Worm (Caenorhabditis elegans): ENCODE measurements around the gene rbc-2.

The rbc-2 gene

ce11 chrIII:2501377-2502019 lies 27.0 kb downstream of the rbc-2 start:
- peak; percentile 38; the same call in 1 of the 2 replicates for TF ChIP-seq pes-1 (GFP tag; IDR thresholded peaks at IDR 0.05)

- TF ChIP-seq flt-1 (GFP tag; IDR thresholded peaks at IDR 0.05) = 0 out of 2 replicates have a peak, but pooled peaks have one; percentile 18
Observed at ce11 chrIII:2500636-2501035, 27.9 kb downstream of the rbc-2 start.

ce11 chrIII:2499275-2499674 lies 29.2 kb downstream of the rbc-2 start:
- TF ChIP-seq flt-1 (GFP tag; IDR thresholded peaks at IDR 0.05) (peak; percentile 97), pes-1 (GFP tag; IDR thresholded peaks at IDR 0.05) (peak; percentile 89), tbx-37 (GFP tag; conservative IDR thresholded peaks at IDR 0.05) (peak; percentile 99), scrt-1 (GFP tag; IDR thresholded peaks at IDR 0.05) (peak; percentile 72; the same call in 1 of the 2 replicates), sea-1 (GFP tag; conservative IDR thresholded peaks at IDR 0.05) (peak; percentile 75; the same call in 1 of the 2 replicates), tbx-11 (GFP tag; IDR thresholded peaks at IDR 0.05) (peak; percentile 73; the same call in 1 of the 2 replicates)

ce11 chrIII:2497270-2498201 lies 31.0 kb downstream of the rbc-2 start:
- TF ChIP-seq scrt-1 (GFP tag; IDR thresholded peaks at IDR 0.05) (peak; percentile 76), pes-1 (GFP tag; IDR thresholded peaks at IDR 0.05) (peak; percentile 88), flt-1 (GFP tag; IDR thresholded peaks at IDR 0.05) (peak; percentile 92), tbx-11 (GFP tag; IDR thresholded peaks at IDR 0.05) (peak; percentile 87), sea-1 (GFP tag; conservative IDR thresholded peaks at IDR 0.05) (peak; percentile 87), tbx-37 (GFP tag; conservative IDR thresholded peaks at IDR 0.05) (peak; percentile 99)

- TF ChIP-seq ceh-36 (tag; optimal IDR thresholded peaks at IDR 0.05) = peak; percentile 33
- no peak for TF ChIP-seq flt-1 (GFP tag; IDR thresholded peaks at IDR 0.05)
- TF ChIP-seq hmbx-1 (tag; optimal IDR thresholded peaks at IDR 0.05) = no peak
- TF ChIP-seq aly-1 (tag; optimal IDR thresholded peaks at IDR 0.05) = no peak
Observed at ce11 chrIII:2487046-2487760, 41.3 kb downstream of the rbc-2 start, which contains the start of gene Y54F10AL.1. Y54F10AL.1 (plus strand) TSS chrIII:2487710.

- TF ChIP-seq tra-4 (tag; optimal IDR thresholded peaks at IDR 0.05) = no peak
- TF ChIP-seq ceh-36 (tag; optimal IDR thresholded peaks at IDR 0.05) = no peak
- TF ChIP-seq ama-1 (optimal IDR thresholded peaks at IDR 0.05) = no peak
- TF ChIP-seq pes-1 (GFP tag; IDR thresholded peaks at IDR 0.05) = no peak
- TF ChIP-seq ceh-13 (GFP tag; optimal IDR thresholded peaks at IDR 0.05) = no peak
- TF ChIP-seq flt-1 (GFP tag; IDR thresholded peaks at IDR 0.05) = no peak
- TF ChIP-seq B0310.2 (tag; optimal IDR thresholded peaks at IDR 0.05) = no peak
- no peak for TF ChIP-seq tbx-37 (GFP tag; conservative IDR thresholded peaks at IDR 0.05)
- no peak for TF ChIP-seq tbx-11 (GFP tag; IDR thresholded peaks at IDR 0.05)
- TF ChIP-seq F13C5.2 (tag; optimal IDR thresholded peaks at IDR 0.05) = no peak
- TF ChIP-seq hnd-1 (tag; optimal IDR thresholded peaks at IDR 0.05) = no peak
- no peak for TF ChIP-seq aly-1 (tag; optimal IDR thresholded peaks at IDR 0.05)
- no peak for TF ChIP-seq hmg-4 (GFP tag; optimal IDR thresholded peaks at IDR 0.05)
- TF ChIP-seq hmbx-1 (tag; optimal IDR thresholded peaks at IDR 0.05) = no peak
- no peak for TF ChIP-seq scrt-1 (GFP tag; IDR thresholded peaks at IDR 0.05)
- TF ChIP-seq sea-1 (GFP tag; conservative IDR thresholded peaks at IDR 0.05) = no peak
- no peak for TF ChIP-seq ets-7 (tag; optimal IDR thresholded peaks at IDR 0.05)
Observed at ce11 chrIII:2482754-2483153, 45.7 kb downstream of the rbc-2 start.

- TF ChIP-seq ets-7 (tag; optimal IDR thresholded peaks at IDR 0.05) = no peak
- no peak for TF ChIP-seq tbx-11 (GFP tag; IDR thresholded peaks at IDR 0.05)
- no peak for TF ChIP-seq hmbx-1 (tag; optimal IDR thresholded peaks at IDR 0.05)
- no peak for TF ChIP-seq tra-4 (tag; optimal IDR thresholded peaks at IDR 0.05)
- no peak for TF ChIP-seq F13C5.2 (tag; optimal IDR thresholded peaks at IDR 0.05)
- TF ChIP-seq pes-1 (GFP tag; IDR thresholded peaks at IDR 0.05) = no peak
- TF ChIP-seq aly-1 (tag; optimal IDR thresholded peaks at IDR 0.05) = no peak
- no peak for TF ChIP-seq hnd-1 (tag; optimal IDR thresholded peaks at IDR 0.05)
- TF ChIP-seq flt-1 (GFP tag; IDR thresholded peaks at IDR 0.05) = no peak
- TF ChIP-seq B0310.2 (tag; optimal IDR thresholded peaks at IDR 0.05) = no peak
- TF ChIP-seq hmg-4 (GFP tag; optimal IDR thresholded peaks at IDR 0.05) = no peak
- TF ChIP-seq scrt-1 (GFP tag; IDR thresholded peaks at IDR 0.05) = no peak
- no peak for TF ChIP-seq sea-1 (GFP tag; conservative IDR thresholded peaks at IDR 0.05)
- TF ChIP-seq ceh-13 (GFP tag; optimal IDR thresholded peaks at IDR 0.05) = no peak
- TF ChIP-seq tbx-37 (GFP tag; conservative IDR thresholded peaks at IDR 0.05) = no peak
- TF ChIP-seq ceh-36 (tag; optimal IDR thresholded peaks at IDR 0.05) = no peak
- no peak for TF ChIP-seq ama-1 (optimal IDR thresholded peaks at IDR 0.05)
Observed at ce11 chrIII:2482171-2482570, 46.3 kb downstream of the rbc-2 start.

All from whole organism, early embryonic.